Worm (Caenorhabditis elegans) whole organism, young adult: ENCODE data around the gene ced-6.

Experiments used
- B0261.1 ChIP-seq: sonication (generic microtip); optimal IDR thresholded peaks from 2 replicates; lab custom pipeline; 2016; ENCODE audit warnings: mild to moderate bottlenecking, missing genetic modification characterization, moderate library complexity, missing compliant biosample characterization
- B0336.3 ChIP-seq: fragments of 200-800 bp; sonication (Bioruptor generic); IDR thresholded peaks from 2 replicates; pipeline ENCODE4 v1.3.6; 2022; ENCODE audit warnings: missing genetic modification characterization, missing compliant biosample characterization
- D2030.7 ChIP-seq: fragments of 200-800 bp; sonication (Bioruptor generic); IDR thresholded peaks from 2 replicates; pipeline ENCODE4 v1.3.6; 2022; ENCODE audit warnings: missing genetic modification reagents, missing genetic modification characterization, missing compliant biosample characterization
- F10E7.11 ChIP-seq: sonication (generic microtip); optimal IDR thresholded peaks from 2 replicates; lab custom pipeline; 2017; ENCODE audit warnings: mild to moderate bottlenecking, missing genetic modification characterization, moderate library complexity, missing compliant biosample characterization
- F23B12.7 ChIP-seq: sonication (generic microtip); optimal IDR thresholded peaks from 2 replicates; lab custom pipeline; 2017; ENCODE audit warnings: missing genetic modification characterization, mild to moderate bottlenecking, missing compliant biosample characterization, antibody characterized with exemption, moderate library complexity; ENCODE audit not compliant: insufficient read depth
- F33H1.4 ChIP-seq: fragments of 200-800 bp; sonication (Bioruptor generic); IDR thresholded peaks from 2 replicates; pipeline ENCODE4 v1.3.6; 2022; ENCODE audit warnings: missing genetic modification reagents, missing genetic modification characterization, missing compliant biosample characterization
- F37B4.10 ChIP-seq: fragments of 200-800 bp; sonication (Bioruptor generic); IDR thresholded peaks from 2 replicates; pipeline ENCODE4 v1.3.6; 2022; ENCODE audit warnings: missing genetic modification characterization, missing compliant biosample characterization
- F39B2.1 ChIP-seq: fragments of 200-800 bp; sonication (Bioruptor generic); IDR thresholded peaks from 2 replicates; pipeline ENCODE4 v1.3.6; 2022; ENCODE audit warnings: missing genetic modification reagents, missing genetic modification characterization, missing compliant biosample characterization
- F57C9.4 ChIP-seq: sonication (generic microtip); optimal IDR thresholded peaks from 2 replicates; lab custom pipeline; 2017; ENCODE audit warnings: mild to moderate bottlenecking, missing genetic modification characterization, missing compliant biosample characterization
- K12H6.12 ChIP-seq: fragments of 200-800 bp; sonication (Bioruptor generic); optimal IDR thresholded peaks from 2 replicates; lab custom pipeline; 2018; ENCODE audit warnings: mild to moderate bottlenecking, missing genetic modification characterization, missing compliant biosample characterization
- T26A5.8 ChIP-seq: sonication (generic microtip); optimal IDR thresholded peaks from 2 replicates; lab custom pipeline; 2016; ENCODE audit warnings: missing genetic modification characterization, missing compliant biosample characterization
- Y67H2A.10 ChIP-seq: fragments of 200-800 bp; sonication (Bioruptor generic); conservative IDR thresholded peaks from 2 replicates; pipeline ENCODE4 v1.3.6; 2022; ENCODE audit warnings: missing genetic modification reagents, missing genetic modification characterization, missing compliant biosample characterization
- ZK185.1 ChIP-seq: sonication (generic microtip); optimal IDR thresholded peaks from 2 replicates; lab custom pipeline; 2016; ENCODE audit warnings: mild to moderate bottlenecking, missing genetic modification characterization, missing compliant biosample characterization; ENCODE audit not compliant: poor library complexity, severe bottlenecking
- ama-1 ChIP-seq, 3 experiments: fragments of 150-350 bp in 1 of 3; sonication (generic microtip) in 2 of 3; optimal IDR thresholded peaks; 2 replicates each; lab custom pipeline; 2014 to 2018; ENCODE audit warnings: missing biosample characterization in 2 of 3, missing genetic modification characterization in 2 of 3, missing genetic modification reagents in 2 of 3
- aptf-2 ChIP-seq: fragments of 200-800 bp; sonication (Bioruptor generic); conservative IDR thresholded peaks from 2 replicates; pipeline ENCODE4 v1.3.6; 2022; ENCODE audit warnings: missing genetic modification reagents, missing genetic modification characterization, missing compliant biosample characterization
- attf-5 ChIP-seq: fragments of 200-800 bp; sonication (Bioruptor generic); optimal IDR thresholded peaks from 2 replicates; lab custom pipeline; 2018; ENCODE audit warnings: mild to moderate bottlenecking, missing genetic modification characterization, missing compliant biosample characterization
- ceh-79 ChIP-seq: sonication (generic microtip); optimal IDR thresholded peaks from 2 replicates; lab custom pipeline; 2017; ENCODE audit warnings: mild to moderate bottlenecking, missing genetic modification characterization, missing compliant biosample characterization
- die-1 ChIP-seq: sonication (generic microtip); optimal IDR thresholded peaks from 2 replicates; lab custom pipeline; 2016; ENCODE audit warnings: missing genotype, mild to moderate bottlenecking, missing genetic modification characterization, missing compliant biosample characterization
- dox-1 ChIP-seq: fragments of 200-800 bp; sonication (Bioruptor generic); IDR thresholded peaks from 2 replicates; pipeline ENCODE4 v1.3.6; 2022; ENCODE audit warnings: missing genetic modification reagents, missing genetic modification characterization, missing compliant biosample characterization
- egl-44 ChIP-seq: fragments of 200-800 bp; sonication (Bioruptor generic); IDR thresholded peaks from 2 replicates; pipeline ENCODE4 v1.3.6; 2022; ENCODE audit warnings: missing genetic modification reagents, missing genetic modification characterization, missing compliant biosample characterization
- egrh-3 ChIP-seq: fragments of 200-800 bp; sonication (Bioruptor generic); IDR thresholded peaks from 2 replicates; pipeline ENCODE4 v1.3.6; 2022; ENCODE audit warnings: missing genetic modification reagents, missing genetic modification characterization, missing compliant biosample characterization
- gei-17 ChIP-seq: fragments of 200-800 bp; sonication (Bioruptor generic); optimal IDR thresholded peaks from 2 replicates; lab custom pipeline; 2018; ENCODE audit warnings: mild to moderate bottlenecking, missing genetic modification characterization, missing compliant biosample characterization
- hlh-12 ChIP-seq: sonication (generic microtip); optimal IDR thresholded peaks from 2 replicates; lab custom pipeline; 2016; ENCODE audit warnings: missing genetic modification characterization, missing compliant biosample characterization
- hsf-1 ChIP-seq: fragments of 200-800 bp; sonication (Bioruptor generic); IDR thresholded peaks from 2 replicates; pipeline ENCODE4 v1.3.6; 2022; ENCODE audit warnings: missing genetic modification reagents, missing genetic modification characterization, missing compliant biosample characterization
- lag-1 ChIP-seq: fragments of 200-800 bp; sonication (Bioruptor generic); IDR thresholded peaks from 2 replicates; pipeline ENCODE4 v1.3.6; 2022; ENCODE audit warnings: missing genetic modification reagents, missing genetic modification characterization, missing compliant biosample characterization
- let-607 ChIP-seq, 2 experiments: fragments of 200-800 bp in 1 of 2; sonication (Bioruptor generic) in 1 of 2; sonication (generic microtip) in 1 of 2; optimal IDR thresholded peaks; 2 replicates each; lab custom pipeline; 2016 to 2018; ENCODE audit warnings: mild to moderate bottlenecking in 2 of 2, missing compliant biosample characterization in 2 of 2, missing genetic modification characterization in 2 of 2, moderate library complexity in 2 of 2, missing genotype in 1 of 2
- lin-35 ChIP-seq, 3 experiments: fragments of 150-350 bp in 2 of 3; sonication (generic microtip) in 1 of 3; optimal IDR thresholded peaks; 2 replicates each; lab custom pipeline; 2014 to 2018; ENCODE audit warnings: missing biosample characterization in 3 of 3, missing genetic modification characterization in 3 of 3, missing genetic modification reagents in 3 of 3
- lin-40 ChIP-seq: sonication (generic microtip); optimal IDR thresholded peaks from 2 replicates; lab custom pipeline; 2016; ENCODE audit warnings: missing genetic modification characterization, mild to moderate bottlenecking, missing compliant biosample characterization, missing genotype, missing genetic modification reagents
- lin-54 ChIP-seq: fragments of 200-800 bp; sonication (Bioruptor generic); optimal IDR thresholded peaks from 2 replicates; lab custom pipeline; 2018; ENCODE audit warnings: mild to moderate bottlenecking, missing genetic modification characterization, missing compliant biosample characterization
- lir-1 ChIP-seq: fragments of 200-800 bp; sonication (Bioruptor generic); conservative IDR thresholded peaks from 2 replicates; pipeline ENCODE4 v1.3.6; 2022; ENCODE audit warnings: missing genetic modification reagents, missing genetic modification characterization, missing compliant biosample characterization
- madf-6 ChIP-seq: fragments of 200-800 bp; sonication (Bioruptor generic); IDR thresholded peaks from 2 replicates; pipeline ENCODE4 v1.3.6; 2022; ENCODE audit warnings: missing genetic modification reagents, missing genetic modification characterization, missing compliant biosample characterization
- mel-28 ChIP-seq: sonication (generic microtip); optimal IDR thresholded peaks from 2 replicates; lab custom pipeline; 2016; ENCODE audit warnings: borderline replicate concordance, mild to moderate bottlenecking, missing genetic modification characterization, missing compliant biosample characterization
- mes-4 ChIP-seq: sonication (generic microtip); optimal IDR thresholded peaks from 2 replicates; lab custom pipeline; 2016; ENCODE audit warnings: missing genotype, missing genetic modification characterization, missing compliant biosample characterization
- nfya-1 ChIP-seq: sonication (generic microtip); optimal IDR thresholded peaks from 2 replicates; lab custom pipeline; 2017; ENCODE audit warnings: antibody characterized with exemption, missing compliant biosample characterization, missing genetic modification characterization, borderline replicate concordance; ENCODE audit not compliant: insufficient read depth
- nhr-179 ChIP-seq: sonication (generic microtip); optimal IDR thresholded peaks from 2 replicates; lab custom pipeline; 2016; ENCODE audit warnings: mild to moderate bottlenecking, missing genetic modification characterization, missing compliant biosample characterization
- nhr-90 ChIP-seq: sonication (generic microtip); optimal IDR thresholded peaks from 2 replicates; lab custom pipeline; 2016; ENCODE audit warnings: missing genotype, mild to moderate bottlenecking, missing genetic modification characterization, missing compliant biosample characterization
- rcor-1 ChIP-seq: fragments of 200-800 bp; sonication (Bioruptor generic); IDR thresholded peaks from 2 replicates; pipeline ENCODE4 v1.3.6; 2022; ENCODE audit warnings: missing genetic modification reagents, missing genetic modification characterization, missing compliant biosample characterization
- sdz-38 ChIP-seq: sonication (generic microtip); optimal IDR thresholded peaks from 2 replicates; lab custom pipeline; 2016; ENCODE audit warnings: missing genotype, missing genetic modification characterization, missing compliant biosample characterization
- snpc-1.3 ChIP-seq: sonication (generic microtip); optimal IDR thresholded peaks from 2 replicates; lab custom pipeline; 2017; ENCODE audit warnings: missing genetic modification characterization, mild to moderate bottlenecking, missing compliant biosample characterization, antibody characterized with exemption, moderate library complexity, missing genotype, missing genetic modification reagents; ENCODE audit not compliant: insufficient read depth
- sptf-2 ChIP-seq: fragments of 200-800 bp; sonication (Bioruptor generic); optimal IDR thresholded peaks from 2 replicates; lab custom pipeline; 2018; ENCODE audit warnings: mild to moderate bottlenecking, missing genetic modification characterization, missing compliant biosample characterization
- tbp1 ChIP-seq: fragments of 200-800 bp; sonication (Bioruptor generic); optimal IDR thresholded peaks from 2 replicates; lab custom pipeline; 2018; ENCODE audit warnings: mild to moderate bottlenecking, missing genetic modification characterization, missing compliant biosample characterization
- tlf-1 ChIP-seq: fragments of 200-800 bp; sonication (Bioruptor generic); optimal IDR thresholded peaks from 2 replicates; lab custom pipeline; 2018; ENCODE audit warnings: mild to moderate bottlenecking, missing genetic modification characterization, missing compliant biosample characterization
- unc-130 ChIP-seq: sonication (generic microtip); optimal IDR thresholded peaks from 2 replicates; lab custom pipeline; 2016; ENCODE audit warnings: missing genetic modification reagents, missing genetic modification characterization, missing compliant biosample characterization
- xnd-1 ChIP-seq: sonication (generic microtip); optimal IDR thresholded peaks from 2 replicates; lab custom pipeline; 2016; ENCODE audit warnings: missing genotype, missing genetic modification reagents, missing genetic modification characterization, missing compliant biosample characterization
- zfh-2 ChIP-seq: fragments of 200-800 bp; sonication (Bioruptor generic); conservative IDR thresholded peaks from 2 replicates; pipeline ENCODE4 v1.3.6; 2022; ENCODE audit warnings: missing genetic modification reagents, missing genetic modification characterization, missing compliant biosample characterization
- ztf-18 ChIP-seq: sonication (generic microtip); optimal IDR thresholded peaks from 2 replicates; lab custom pipeline; 2016; ENCODE audit warnings: missing genotype, mild to moderate bottlenecking, missing genetic modification characterization, missing compliant biosample characterization
- ztf-6 ChIP-seq: fragments of 200-800 bp; sonication (Bioruptor generic); IDR thresholded peaks from 2 replicates; pipeline ENCODE4 v1.3.6; 2022; ENCODE audit warnings: missing genetic modification reagents, missing genetic modification characterization, missing compliant biosample characterization

ced-6 gene

ce11 chrIII:5552072-5552667 is 43.4 kb upstream of the ced-6 start, which contains the start of gene F09F7.6:
Gene F09F7.6, minus strand, starts transcription at chrIII:5552135.
- TF ChIP-seq xnd-1 (tag; lab: Kevin White, UChicago) = no peak
- peak in 1 of 3 experiments; percentile 12 for TF ChIP-seq lin-35 (GFP tag; optimal IDR thresholded peaks at IDR 0.05; lab: Kevin White, UChicago)
- no peak for TF ChIP-seq D2030.7
- TF ChIP-seq aptf-2 (GFP tag; lab: Robert Waterston, UW) = no peak
- no peak for TF ChIP-seq gei-17
- no peak for TF ChIP-seq nhr-179 (tag; lab: Kevin White, UChicago)
- TF ChIP-seq B0336.3 = no peak
- TF ChIP-seq F33H1.4 (GFP tag; lab: Robert Waterston, UW) = no peak
- TF ChIP-seq tbp1 (GFP tag; lab: Kevin White, UChicago) = peak; percentile 30
- TF ChIP-seq egl-44 (GFP tag; lab: Robert Waterston, UW) = no peak
- no peak for TF ChIP-seq sdz-38 (tag; lab: Kevin White, UChicago)
- TF ChIP-seq attf-5 (GFP tag; lab: Kevin White, UChicago) = peak; percentile 38
- TF ChIP-seq dox-1 (GFP tag; lab: Robert Waterston, UW) = peak; percentile 11; the same call in 1 of the 2 replicates
- no peak for TF ChIP-seq F39B2.1 (GFP tag; lab: Robert Waterston, UW)
- no peak for TF ChIP-seq nhr-90 (tag; lab: Kevin White, UChicago)
- TF ChIP-seq ZK185.1 (tag; lab: Kevin White, UChicago) = peak; percentile 1
- TF ChIP-seq hsf-1 (GFP tag; lab: Robert Waterston, UW) = no peak
- no peak for TF ChIP-seq ztf-6
- no peak for TF ChIP-seq ztf-18
- TF ChIP-seq lin-40 (tag; lab: Kevin White, UChicago) = peak; percentile 57
- no peak for TF ChIP-seq sptf-2
- no peak for TF ChIP-seq die-1 (tag; lab: Kevin White, UChicago)
- peak; percentile 42 for TF ChIP-seq tlf-1 (GFP tag; lab: Kevin White, UChicago)
- TF ChIP-seq lag-1 (GFP tag; lab: Robert Waterston, UW) = no peak
- TF ChIP-seq unc-130 (GFP tag; lab: Kevin White, UChicago) = no peak
- no peak for TF ChIP-seq ceh-79 (tag; lab: Kevin White, UChicago)
- 0 out of 2 replicates have a peak, but pooled peaks have one; percentile 23 for TF ChIP-seq lir-1
- TF ChIP-seq B0261.1 (tag; lab: Kevin White, UChicago) = no peak
- TF ChIP-seq ama-1 (optimal IDR thresholded peaks at IDR 0.05; lab: Kevin White, UChicago) = peak; percentile 61
- no peak for TF ChIP-seq ama-1 (GFP tag; optimal IDR thresholded peaks at IDR 0.05; lab: Kevin White, UChicago)
- TF ChIP-seq Y67H2A.10 = no peak
- no peak for TF ChIP-seq T26A5.8 (tag; lab: Kevin White, UChicago)
- TF ChIP-seq rcor-1 = no peak
- TF ChIP-seq mel-28 (tag; lab: Kevin White, UChicago) = no peak
- TF ChIP-seq F23B12.7 (tag; lab: Kevin White, UChicago) = no peak
- no peak for TF ChIP-seq egrh-3
- peak; percentile 62 for TF ChIP-seq K12H6.12 (tag; lab: Kevin White, UChicago)
- no peak for TF ChIP-seq F37B4.10 (GFP tag; lab: Robert Waterston, UW)
- TF ChIP-seq snpc-1.3 = no peak
- no peak for TF ChIP-seq hlh-12 (tag; lab: Kevin White, UChicago)
- TF ChIP-seq F10E7.11 (tag; lab: Kevin White, UChicago) = no peak
- TF ChIP-seq zfh-2 (GFP tag; lab: Robert Waterston, UW) = no peak
- TF ChIP-seq F57C9.4 (tag; lab: Kevin White, UChicago) = no peak
- TF ChIP-seq lin-54 (GFP tag; lab: Kevin White, UChicago) = no peak
- TF ChIP-seq madf-6 (GFP tag; lab: Robert Waterston, UW) = no peak
- TF ChIP-seq nfya-1 = no peak
- TF ChIP-seq mes-4 (tag; lab: Kevin White, UChicago) = no peak
- TF ChIP-seq let-607 (tag; optimal IDR thresholded peaks at IDR 0.05; lab: Kevin White, UChicago) = peak in 1 of 2 experiments; percentile 21
